Worm (Caenorhabditis elegans): ENCODE results near the gene oac-3.
A peak's percentile ranks its signal among the peaks of the same experiment; 100 is the strongest.

Gene oac-3

DNA sequence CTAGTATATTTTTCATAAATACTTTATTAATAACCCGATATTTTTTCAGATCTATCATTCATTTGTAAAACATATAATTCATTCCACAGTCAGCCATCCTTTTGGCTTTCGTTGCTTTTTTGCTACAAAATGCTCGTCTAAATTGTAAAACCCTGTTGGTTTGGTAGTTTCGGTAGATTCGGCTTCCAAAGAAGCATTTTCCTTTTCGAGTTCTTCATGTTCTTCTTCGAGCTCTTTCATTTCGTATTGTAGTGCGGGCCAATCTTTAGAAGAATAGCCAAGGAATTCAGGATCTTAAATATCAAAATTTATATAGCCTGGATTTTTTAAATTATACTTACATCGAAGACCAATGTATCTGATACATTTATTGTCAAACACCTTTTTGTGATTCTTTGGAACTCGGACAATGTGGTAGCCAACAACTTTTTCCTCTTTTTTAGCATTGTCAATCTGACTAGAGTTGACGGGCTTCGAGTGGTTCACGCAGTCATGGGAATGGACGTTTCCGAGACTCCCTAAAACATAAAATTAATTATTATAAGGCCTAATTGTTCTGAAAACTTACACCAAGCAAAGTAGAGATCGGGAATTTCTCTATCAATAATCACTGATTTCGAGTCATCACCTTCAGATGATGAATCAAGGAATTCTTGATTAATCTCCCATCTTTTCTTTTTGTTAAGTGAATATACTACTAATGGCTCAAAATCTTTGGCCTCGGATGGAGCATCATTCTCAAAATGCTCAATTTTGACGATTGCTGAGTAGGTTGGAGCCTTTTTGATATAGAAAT lies 9.0 kb downstream of the oac-3 start (continued):
- TF ChIP-seq Y67H2A.10 (GFP tag; conservative IDR thresholded peaks at IDR 0.05) (no peak), snpc-1.3 (tag; optimal IDR thresholded peaks at IDR 0.05; ENCODE audit: insufficient read depth) (no peak), K11D2.4 (GFP tag; IDR thresholded peaks at IDR 0.05) (peak; percentile 45), mxl-1 (tag; optimal IDR thresholded peaks at IDR 0.05) (no peak), F57C9.4 (tag; optimal IDR thresholded peaks at IDR 0.05) (no peak), die-1 (tag; optimal IDR thresholded peaks at IDR 0.05) (no peak), unc-130 (GFP tag; optimal IDR thresholded peaks at IDR 0.05) (no peak), lag-1 (GFP tag; IDR thresholded peaks at IDR 0.05) (no peak), lin-26 (GFP tag; IDR thresholded peaks at IDR 0.05) (no peak), rec-8 (tag; optimal IDR thresholded peaks at IDR 0.05) (no peak), lsl-1 (GFP tag; optimal IDR thresholded peaks at IDR 0.05) (no peak), cebp-2 (GFP tag; IDR thresholded peaks at IDR 0.05) (no peak), ceh-40 (GFP tag; IDR thresholded peaks at IDR 0.05) (no peak), ekl-4 (GFP tag; IDR thresholded peaks at IDR 0.05) (no peak; the same call in 1 of the 2 replicates), lir-1 (GFP tag; conservative IDR thresholded peaks at IDR 0.05) (no peak), F49E8.2 (tag; optimal IDR thresholded peaks at IDR 0.05; ENCODE audit: insufficient read depth) (no peak)

DNA sequence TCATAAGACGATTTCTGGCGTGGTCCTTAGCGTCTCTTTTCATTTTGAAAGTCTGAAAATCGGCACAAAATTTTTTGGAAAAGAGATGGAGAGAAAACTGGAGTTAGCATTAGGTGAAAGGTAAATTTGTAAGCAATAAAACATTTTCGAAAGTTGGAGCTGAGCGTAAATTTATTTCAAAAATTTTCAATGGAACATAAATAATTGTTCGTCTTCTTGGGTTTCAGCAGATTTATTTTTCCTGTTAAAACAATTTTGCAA lies 9.5 kb downstream of the oac-3 start, which contains the start of gene C06B3.6:
Gene C06B3.6, minus strand, starts transcription at position 52 of the 261 bp plus-strand sequence.
- TF ChIP-seq somi-1 (GFP tag; optimal IDR thresholded peaks at IDR 0.05) (no peak), F10E7.11 (tag; optimal IDR thresholded peaks at IDR 0.05) (no peak), pbrm-1 (GFP tag; IDR thresholded peaks at IDR 0.05) (0 out of 2 replicates have a peak, but pooled peaks have one; percentile 5), tbp1 (GFP tag; optimal IDR thresholded peaks at IDR 0.05) (no peak), lsy-27 (tag; optimal IDR thresholded peaks at IDR 0.05; ENCODE audit: borderline replicate concordance, insufficient read depth) (no peak), madf-8 (GFP tag; conservative IDR thresholded peaks at IDR 0.05) (no peak), akir-1 (GFP tag; optimal IDR thresholded peaks at IDR 0.05) (no peak), hrde-1 (tag; optimal IDR thresholded peaks at IDR 0.05; ENCODE audit: borderline replicate concordance) (no peak), Y53F4B.3 (GFP tag; IDR thresholded peaks at IDR 0.05) (no peak), tlf-1 (GFP tag; optimal IDR thresholded peaks at IDR 0.05) (no peak), mes-4 (tag; optimal IDR thresholded peaks at IDR 0.05) (no peak), hlh-26 (GFP tag; conservative IDR thresholded peaks at IDR 0.05) (no peak), ztf-25 (GFP tag; IDR thresholded peaks at IDR 0.05) (no peak), B0336.3 (GFP tag; IDR thresholded peaks at IDR 0.05) (0 out of 2 replicates have a peak, but pooled peaks have one; percentile 0), fkh-3 (tag; optimal IDR thresholded peaks at IDR 0.05) (no peak), attf-5 (GFP tag; optimal IDR thresholded peaks at IDR 0.05) (no peak), madf-3 (GFP tag; IDR thresholded peaks at IDR 0.05) (no peak), hmg-20 (GFP tag; IDR thresholded peaks at IDR 0.05) (no peak), B0261.1 (tag; optimal IDR thresholded peaks at IDR 0.05) (no peak), B0035.1 (tag; optimal IDR thresholded peaks at IDR 0.05) (no peak), T07F8.4 (tag; optimal IDR thresholded peaks at IDR 0.05) (no peak), cebp-1 (GFP tag; IDR thresholded peaks at IDR 0.05) (no peak), cebp-1 (tag; optimal IDR thresholded peaks at IDR 0.05) (no peak), egl-18 (GFP tag; IDR thresholded peaks at IDR 0.05) (no peak), aptf-2 (GFP tag; conservative IDR thresholded peaks at IDR 0.05) (0 out of 2 replicates have a peak, but pooled peaks have one; percentile 4), dox-1 (GFP tag; IDR thresholded peaks at IDR 0.05) (no peak), ceh-27 (GFP tag; optimal IDR thresholded peaks at IDR 0.05) (no peak), ZK185.1 (tag; optimal IDR thresholded peaks at IDR 0.05; ENCODE audit: poor library complexity, severe bottlenecking) (no peak), atf-7 (tag; optimal IDR thresholded peaks at IDR 0.05) (no peak), ama-1 (optimal IDR thresholded peaks at IDR 0.05) (peak; percentile 90), ama-1 (GFP tag; optimal IDR thresholded peaks at IDR 0.05) (no peak)

Measured in whole organism, young adult.